Fruit fly (Drosophila melanogaster) whole organism, embryonic: ENCODE data around the gene CG6937.

Experiments
- Antp ChIP-seq: fragments of 200-800 bp; sonication (Bioruptor generic); optimal IDR thresholded peaks from 3 replicates; lab custom pipeline; 2016; ENCODE audit warnings: missing biosample characterization, missing genetic modification characterization
- Atf6 ChIP-seq: fragments of 200-800 bp; sonication (Bioruptor generic); IDR thresholded peaks from 2 replicates; pipeline ENCODE4 v1.3.6; 2022; ENCODE audit warnings: missing biosample characterization, missing genetic modification characterization
- CG10654 ChIP-seq: fragments of 200-800 bp; sonication (Bioruptor generic); optimal IDR thresholded peaks from 2 replicates; lab custom pipeline; 2016; ENCODE audit warnings: missing biosample characterization, missing genetic modification characterization
- CG11696 ChIP-seq: fragments of 200-800 bp; sonication (Bioruptor generic); IDR thresholded peaks from 2 replicates; pipeline ENCODE4 v1.3.6; 2022; ENCODE audit warnings: missing biosample characterization, missing genetic modification characterization
- CG11723 ChIP-seq: fragments of 200-800 bp; sonication (Bioruptor generic); optimal IDR thresholded peaks from 2 replicates; lab custom pipeline; 2017; ENCODE audit warnings: missing biosample characterization, mild to moderate bottlenecking, missing genetic modification characterization
- CG12219 ChIP-seq: fragments of 200-800 bp; sonication (Bioruptor generic); optimal IDR thresholded peaks from 3 replicates; lab custom pipeline; 2018; ENCODE audit warnings: missing biosample characterization, mild to moderate bottlenecking, missing genetic modification characterization
- CG12236 ChIP-seq: fragments of 200-800 bp; sonication (Bioruptor generic); optimal IDR thresholded peaks from 2 replicates; lab custom pipeline; 2016; ENCODE audit warnings: missing biosample characterization, missing genetic modification characterization
- CG12391 ChIP-seq: fragments of 200-800 bp; sonication (Bioruptor generic); optimal IDR thresholded peaks from 3 replicates; lab custom pipeline; 2018; ENCODE audit warnings: missing biosample characterization, mild to moderate bottlenecking, missing genetic modification characterization, moderate library complexity
- CG12659 ChIP-seq: fragments of 200-800 bp; sonication (Bioruptor generic); optimal IDR thresholded peaks from 3 replicates; lab custom pipeline; 2017; ENCODE audit warnings: mild to moderate bottlenecking, missing biosample characterization, missing genetic modification reagents, missing genetic modification characterization
- CG14965 ChIP-seq: fragments of 200-800 bp; sonication (Bioruptor generic); optimal IDR thresholded peaks from 2 replicates; lab custom pipeline; 2016; ENCODE audit warnings: missing biosample characterization, missing genetic modification characterization, borderline replicate concordance
- CG17361 ChIP-seq: fragments of 200-800 bp; sonication (Bioruptor generic); IDR thresholded peaks from 3 replicates; pipeline ENCODE4 v1.3.6; 2022; ENCODE audit warnings: missing biosample characterization, missing genetic modification characterization
- CG17829 ChIP-seq: fragments of 200-800 bp; optimal IDR thresholded peaks from 2 replicates; lab custom pipeline; 2019; ENCODE audit warnings: missing biosample characterization, mild to moderate bottlenecking, missing genetic modification characterization, moderate library complexity
- CG18011 ChIP-seq: fragments of 200-800 bp; sonication (Bioruptor generic); optimal IDR thresholded peaks from 2 replicates; lab custom pipeline; 2017; ENCODE audit warnings: missing biosample characterization, missing genetic modification characterization, mild to moderate bottlenecking, moderate library complexity, missing genotype
- CG31388 ChIP-seq: fragments of 200-800 bp; sonication (Bioruptor generic); optimal IDR thresholded peaks from 2 replicates; lab custom pipeline; 2016; ENCODE audit warnings: missing biosample characterization, missing genetic modification characterization
- CG3163 ChIP-seq: fragments of 200-800 bp; sonication (Bioruptor generic); optimal IDR thresholded peaks from 3 replicates; lab custom pipeline; 2016; ENCODE audit warnings: missing biosample characterization, missing genetic modification characterization
- CG34376 ChIP-seq: fragments of 200-800 bp; sonication (Bioruptor generic); optimal IDR thresholded peaks from 2 replicates; lab custom pipeline; 2018; ENCODE audit warnings: missing biosample characterization, mild to moderate bottlenecking, missing genetic modification characterization
- CG3995 ChIP-seq: fragments of 200-800 bp; sonication (Bioruptor generic); optimal IDR thresholded peaks from 3 replicates; lab custom pipeline; 2016; ENCODE audit warnings: missing biosample characterization, missing genetic modification characterization
- CG4707 ChIP-seq: fragments of 200-800 bp; sonication (Bioruptor generic); optimal IDR thresholded peaks from 2 replicates; lab custom pipeline; 2018; ENCODE audit warnings: missing biosample characterization, mild to moderate bottlenecking, missing genetic modification characterization, moderate library complexity
- CG4730 ChIP-seq: fragments of 200-800 bp; sonication (Bioruptor generic); IDR thresholded peaks from 2 replicates; pipeline ENCODE4 v1.3.6; 2022; ENCODE audit warnings: missing biosample characterization, missing genetic modification characterization
- CG5180 ChIP-seq: fragments of 200-800 bp; sonication (Bioruptor generic); optimal IDR thresholded peaks from 3 replicates; lab custom pipeline; 2017; ENCODE audit warnings: missing biosample characterization, missing genetic modification characterization, mild to moderate bottlenecking, moderate library complexity, missing genetic modification reagents
- CG8089 ChIP-seq: fragments of 200-800 bp; sonication (Bioruptor generic); optimal IDR thresholded peaks from 3 replicates; lab custom pipeline; 2016; ENCODE audit warnings: missing biosample characterization, missing genetic modification characterization
- Chrac-16 ChIP-seq: fragments of 200-800 bp; sonication (Bioruptor generic); optimal IDR thresholded peaks from 3 replicates; lab custom pipeline; 2016; ENCODE audit warnings: missing biosample characterization, missing genetic modification characterization
- Dek ChIP-seq: fragments of 200-800 bp; sonication (Bioruptor generic); optimal IDR thresholded peaks from 3 replicates; lab custom pipeline; 2019; ENCODE audit warnings: missing biosample characterization, mild to moderate bottlenecking, missing genetic modification characterization, moderate library complexity
- Dp ChIP-seq: fragments of 200-800 bp; sonication (Bioruptor generic); optimal IDR thresholded peaks from 2 replicates; lab custom pipeline; 2018; ENCODE audit warnings: missing biosample characterization, mild to moderate bottlenecking, missing genetic modification characterization, moderate library complexity
- Gsc ChIP-seq: fragments of 200-800 bp; sonication (Bioruptor generic); IDR thresholded peaks from 2 replicates; pipeline ENCODE4 v1.3.6; 2022; ENCODE audit warnings: missing biosample characterization, missing genetic modification characterization
- Hr39 ChIP-seq: fragments of >200 bp; optimal IDR thresholded peaks from 2 replicates; lab custom pipeline; 2017
- MESR4 ChIP-seq: fragments of 200-800 bp; sonication (Bioruptor generic); optimal IDR thresholded peaks from 2 replicates; lab custom pipeline; 2018; ENCODE audit warnings: missing biosample characterization, mild to moderate bottlenecking, missing genetic modification characterization, moderate library complexity
- Neu2 ChIP-seq: fragments of 200-800 bp; sonication (Bioruptor generic); optimal IDR thresholded peaks from 3 replicates; lab custom pipeline; 2016; ENCODE audit warnings: missing biosample characterization, missing genetic modification characterization, borderline replicate concordance
- Sry-δ ChIP-seq: fragments of 200-800 bp; sonication (Bioruptor generic); optimal IDR thresholded peaks from 2 replicates; lab custom pipeline; 2016; ENCODE audit warnings: missing biosample characterization, missing genetic modification characterization
- ac ChIP-seq: fragments of 200-800 bp; sonication (Bioruptor generic); optimal IDR thresholded peaks from 3 replicates; lab custom pipeline; 2017; ENCODE audit warnings: missing biosample characterization, mild to moderate bottlenecking, missing genetic modification characterization
- ap ChIP-seq: fragments of 200-800 bp; sonication (Bioruptor generic); IDR thresholded peaks from 2 replicates; pipeline ENCODE4 v1.3.6; 2022; ENCODE audit warnings: missing biosample characterization, missing genetic modification characterization
- bab2 ChIP-seq: fragments of 200-800 bp; sonication (Bioruptor generic); optimal IDR thresholded peaks from 2 replicates; lab custom pipeline; 2016; ENCODE audit warnings: missing biosample characterization, missing genetic modification characterization
- bcd ChIP-seq: fragments of 200-800 bp; sonication (Bioruptor generic); optimal IDR thresholded peaks from 2 replicates; lab custom pipeline; 2017; ENCODE audit warnings: missing biosample characterization, mild to moderate bottlenecking, missing genetic modification characterization
- bowl ChIP-seq: fragments of 200-800 bp; sonication (Bioruptor generic); IDR thresholded peaks from 2 replicates; pipeline ENCODE4 v1.3.6; 2022; ENCODE audit warnings: missing biosample characterization, missing genetic modification characterization
- btn ChIP-seq: fragments of 200-800 bp; sonication (Bioruptor generic); optimal IDR thresholded peaks from 2 replicates; lab custom pipeline; 2016; ENCODE audit warnings: missing biosample characterization, missing genetic modification characterization
- dati ChIP-seq: fragments of 200-800 bp; sonication (Bioruptor generic); IDR thresholded peaks from 2 replicates; pipeline ENCODE4 v1.3.6; 2022; ENCODE audit warnings: missing biosample characterization, missing genetic modification characterization
- disco-r ChIP-seq: fragments of 200-800 bp; sonication (Bioruptor generic); optimal IDR thresholded peaks from 2 replicates; lab custom pipeline; 2016; ENCODE audit warnings: missing biosample characterization, missing genetic modification characterization
- fru ChIP-seq: fragments of >200 bp; optimal IDR thresholded peaks from 2 replicates; lab custom pipeline; 2017
- grau ChIP-seq: fragments of 200-800 bp; optimal IDR thresholded peaks from 3 replicates; lab custom pipeline; 2019; ENCODE audit warnings: missing biosample characterization, mild to moderate bottlenecking, missing genetic modification characterization, moderate library complexity
- jing ChIP-seq: fragments of 200-800 bp; sonication (Bioruptor generic); optimal IDR thresholded peaks from 2 replicates; lab custom pipeline; 2018; ENCODE audit warnings: missing biosample characterization, mild to moderate bottlenecking, missing genetic modification characterization
- lola ChIP-seq, 3 experiments: fragments of >200 bp in 2 of 3; fragments of 200-800 bp in 1 of 3; sonication (Bioruptor generic) in 1 of 3; optimal IDR thresholded peaks; 2 replicates each; lab custom pipeline; 2017 to 2019; ENCODE audit warnings: missing biosample characterization in 3 of 3, missing genetic modification characterization in 3 of 3, mild to moderate bottlenecking in 1 of 3, moderate library complexity in 1 of 3
- mam ChIP-seq: fragments of 200-800 bp; sonication (Bioruptor generic); optimal IDR thresholded peaks from 3 replicates; lab custom pipeline; 2016; ENCODE audit warnings: missing biosample characterization, missing genetic modification characterization
- mirr ChIP-seq: fragments of 200-800 bp; sonication (Bioruptor generic); optimal IDR thresholded peaks from 3 replicates; lab custom pipeline; 2018; ENCODE audit warnings: missing biosample characterization, mild to moderate bottlenecking, missing genetic modification characterization
- nom ChIP-seq: fragments of 200-800 bp; sonication (Bioruptor generic); optimal IDR thresholded peaks from 2 replicates; lab custom pipeline; 2017; ENCODE audit warnings: missing biosample characterization, missing genetic modification characterization, mild to moderate bottlenecking, moderate library complexity, missing genetic modification reagents
- onecut ChIP-seq: fragments of 200-800 bp; sonication (Bioruptor generic); IDR thresholded peaks from 2 replicates; pipeline ENCODE4 v1.3.6; 2022; ENCODE audit warnings: missing biosample characterization, missing genetic modification characterization
- p53 ChIP-seq: fragments of 200-800 bp; sonication (Bioruptor generic); optimal IDR thresholded peaks from 2 replicates; lab custom pipeline; 2016; ENCODE audit warnings: missing biosample characterization, missing genetic modification characterization
- pan ChIP-seq, 4 experiments: fragments of >200 bp in 3 of 4; fragments of 200-800 bp in 1 of 4; sonication (Bioruptor generic) in 1 of 4; optimal IDR thresholded peaks in 3 of 4; IDR thresholded peaks in 1 of 4; 2 replicates each; pipeline versions ENCODE4 v1.3.6 to Lab custom; 2017 to 2022; ENCODE audit warnings: missing biosample characterization in 2 of 4, missing genetic modification characterization in 2 of 4, mixed read lengths in 1 of 4
- repo ChIP-seq: fragments of 200-800 bp; sonication (Bioruptor generic); optimal IDR thresholded peaks from 2 replicates; lab custom pipeline; 2016; ENCODE audit warnings: missing biosample characterization, missing genetic modification characterization
- ro ChIP-seq: fragments of 200-800 bp; sonication (Bioruptor generic); IDR thresholded peaks from 2 replicates; pipeline ENCODE4 v1.3.6; 2022; ENCODE audit warnings: missing biosample characterization, missing genetic modification characterization
- vvl ChIP-seq: fragments of 200-800 bp; sonication (Bioruptor generic); IDR thresholded peaks from 2 replicates; pipeline ENCODE4 v1.3.6; 2022; ENCODE audit warnings: missing biosample characterization, missing genetic modification characterization
- wor ChIP-seq: fragments of 200-800 bp; sonication (Bioruptor generic); IDR thresholded peaks from 2 replicates; pipeline ENCODE4 v1.3.6; 2022; ENCODE audit warnings: missing biosample characterization, missing genetic modification characterization

CG6937 gene

DNA sequence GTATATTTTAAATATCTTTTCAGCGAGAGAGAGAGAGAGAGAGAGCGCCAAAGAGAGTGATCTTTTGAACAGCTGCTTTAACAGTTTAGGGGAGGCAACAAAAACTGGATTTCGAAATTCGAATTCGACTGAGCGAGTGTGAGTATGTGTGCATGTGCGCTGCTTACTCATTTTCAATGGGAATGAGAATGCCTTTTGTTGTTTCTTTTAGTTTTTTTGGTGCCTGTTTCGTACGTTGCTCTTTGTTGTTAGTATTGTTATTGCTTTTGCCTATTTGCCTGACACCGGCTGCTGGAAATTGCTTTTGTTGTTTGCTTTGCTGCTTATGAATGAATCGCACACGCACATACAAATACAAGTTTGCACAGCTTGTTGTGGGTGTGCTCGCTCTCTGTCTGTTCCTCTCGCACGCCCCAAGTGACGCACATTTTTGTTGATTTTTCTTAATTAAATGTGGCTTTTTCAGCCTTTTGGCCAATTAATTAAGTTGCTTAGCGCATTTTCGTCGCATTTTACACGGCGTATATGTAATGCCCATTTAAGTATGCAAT, 42.3 kb downstream of the CG6937 start (continued):
- TF ChIP-seq mirr (GFP tag; lab: Kevin White, UChicago): peak; percentile 81
- no peak for TF ChIP-seq CG12391 (tag; lab: Kevin White, UChicago)
- no peak for TF ChIP-seq Chrac-16
- peak; percentile 30 for TF ChIP-seq CG14965
- TF ChIP-seq CG12219 (GFP tag; lab: Kevin White, UChicago): peak; percentile 33
- peak; percentile 66 for TF ChIP-seq CG34376 (GFP tag; lab: Kevin White, UChicago)
- peak; percentile 82 for TF ChIP-seq Atf6 (GFP tag; lab: Robert Waterston, UW)
- TF ChIP-seq CG12236 (GFP tag; lab: Kevin White, UChicago): peak; percentile 28
- peak; percentile 60; the same call in 1 of the 2 replicates for TF ChIP-seq bowl (GFP tag; lab: Robert Waterston, UW)
- TF ChIP-seq btn (GFP tag; lab: Kevin White, UChicago): no peak
- TF ChIP-seq ro (GFP tag; lab: Robert Waterston, UW): no peak
- peak; percentile 97 for TF ChIP-seq nom (GFP tag; lab: Kevin White, UChicago)
- peak; percentile 47 for TF ChIP-seq repo (GFP tag; lab: Kevin White, UChicago)
- no peak for TF ChIP-seq disco-r (GFP tag; lab: Kevin White, UChicago)
- no peak for TF ChIP-seq CG3995
- TF ChIP-seq CG18011: peak; percentile 13
- TF ChIP-seq CG17361 (GFP tag; lab: Robert Waterston, UW): no peak
- no peak for TF ChIP-seq Hr39 (lab: Kevin White, UChicago)
- no peak for TF ChIP-seq Gsc
- TF ChIP-seq bcd (GFP tag; lab: Kevin White, UChicago): peak; percentile 50
- no peak for TF ChIP-seq mam (GFP tag; lab: Kevin White, UChicago)
- peak; percentile 45 for TF ChIP-seq CG3163
- 0 out of 2 replicates have a peak, but pooled peaks have one; percentile 18 for TF ChIP-seq onecut (GFP tag; lab: Robert Waterston, UW)
- peak; percentile 27 for TF ChIP-seq CG12659
- no peak for TF ChIP-seq Sry-δ
- peak; percentile 36 for TF ChIP-seq Dek
- TF ChIP-seq ac: peak; percentile 9
- no peak for TF ChIP-seq CG31388
- TF ChIP-seq vvl (GFP tag; lab: Robert Waterston, UW): peak; percentile 43; the same call in 1 of the 2 replicates
- no peak for TF ChIP-seq wor
- peak; percentile 33 for TF ChIP-seq CG5180 (GFP tag; lab: Kevin White, UChicago)
- no peak for TF ChIP-seq fru (lab: Kevin White, UChicago)
- no peak for TF ChIP-seq jing (GFP tag; lab: Kevin White, UChicago)
- no peak for TF ChIP-seq CG11696 (GFP tag; lab: Robert Waterston, UW)
- TF ChIP-seq Antp (GFP tag; lab: Kevin White, UChicago): no peak
- no peak for TF ChIP-seq Neu2 (GFP tag; lab: Kevin White, UChicago)
- no peak for TF ChIP-seq Dp (GFP tag; lab: Kevin White, UChicago)
- TF ChIP-seq dati: no peak
- TF ChIP-seq CG4707: peak; percentile 50
- TF ChIP-seq bab2 (GFP tag; lab: Kevin White, UChicago): peak; percentile 54
- no peak for TF ChIP-seq ap
- no peak for TF ChIP-seq CG17829 (tag; lab: Kevin White, UChicago)
- peak; percentile 11 for TF ChIP-seq CG10654 (GFP tag; lab: Kevin White, UChicago)
- no peak for TF ChIP-seq MESR4
- no peak for TF ChIP-seq p53 (GFP tag; lab: Kevin White, UChicago)
- no peak for TF ChIP-seq pan (optimal IDR thresholded peaks at IDR 0.05; lab: Kevin White, UChicago)
- peak in 1 of 2 experiments; percentile 36 for TF ChIP-seq pan (GFP tag; optimal IDR thresholded peaks at IDR 0.05 in 1 of 2, IDR thresholded peaks at IDR 0.05 in 1 of 2)
- no peak for TF ChIP-seq lola (GFP tag; optimal IDR thresholded peaks at IDR 0.05; lab: Kevin White, UChicago)
- no peak for TF ChIP-seq CG11723 (GFP tag; lab: Kevin White, UChicago)
- peak; percentile 37 for TF ChIP-seq grau (tag; lab: Kevin White, UChicago)
- no peak for TF ChIP-seq CG8089
- TF ChIP-seq CG4730: no peak
